Worm (Caenorhabditis elegans): Measurements from ENCODE around the gene dhcr-24.

- TF ChIP-seq nhr-76 (tag; optimal IDR thresholded peaks at IDR 0.05) = no peak
- TF ChIP-seq zag-1 (tag; optimal IDR thresholded peaks at IDR 0.05) = no peak
- TF ChIP-seq ztf-11 (tag; optimal IDR thresholded peaks at IDR 0.05) = no peak
- TF ChIP-seq nhr-12 (tag; optimal IDR thresholded peaks at IDR 0.05) = no peak
- no peak for TF ChIP-seq fos-1 (tag; optimal IDR thresholded peaks at IDR 0.05)
- TF ChIP-seq ztf-4 (tag; optimal IDR thresholded peaks at IDR 0.05) = no peak
These were observed 22.9 kb downstream of the dhcr-24 start, which contains the start of gene F52H2.3 for ce11 chrX:2541003-2541521.
